Fruit fly (Drosophila melanogaster) whole organism, larva: ENCODE results near the gene r-l.

Experiments used
- noc ChIP-seq: fragments of 200-800 bp; sonication (Bioruptor generic); optimal IDR thresholded peaks from 3 replicates; lab custom pipeline; 2019; ENCODE audit warnings: missing biosample characterization, mild to moderate bottlenecking, missing genetic modification characterization, moderate library complexity

Gene r-l

dm6 chr3R:21065010-21065695 lies 8.0 kb downstream of the r-l start, which contains the start of gene AnxB9:
TSS of gene AnxB9 (plus strand) at chr3R:21065241.
- TF ChIP-seq noc (tag; lab: Kevin White, UChicago) = peak; percentile 60

DNA sequence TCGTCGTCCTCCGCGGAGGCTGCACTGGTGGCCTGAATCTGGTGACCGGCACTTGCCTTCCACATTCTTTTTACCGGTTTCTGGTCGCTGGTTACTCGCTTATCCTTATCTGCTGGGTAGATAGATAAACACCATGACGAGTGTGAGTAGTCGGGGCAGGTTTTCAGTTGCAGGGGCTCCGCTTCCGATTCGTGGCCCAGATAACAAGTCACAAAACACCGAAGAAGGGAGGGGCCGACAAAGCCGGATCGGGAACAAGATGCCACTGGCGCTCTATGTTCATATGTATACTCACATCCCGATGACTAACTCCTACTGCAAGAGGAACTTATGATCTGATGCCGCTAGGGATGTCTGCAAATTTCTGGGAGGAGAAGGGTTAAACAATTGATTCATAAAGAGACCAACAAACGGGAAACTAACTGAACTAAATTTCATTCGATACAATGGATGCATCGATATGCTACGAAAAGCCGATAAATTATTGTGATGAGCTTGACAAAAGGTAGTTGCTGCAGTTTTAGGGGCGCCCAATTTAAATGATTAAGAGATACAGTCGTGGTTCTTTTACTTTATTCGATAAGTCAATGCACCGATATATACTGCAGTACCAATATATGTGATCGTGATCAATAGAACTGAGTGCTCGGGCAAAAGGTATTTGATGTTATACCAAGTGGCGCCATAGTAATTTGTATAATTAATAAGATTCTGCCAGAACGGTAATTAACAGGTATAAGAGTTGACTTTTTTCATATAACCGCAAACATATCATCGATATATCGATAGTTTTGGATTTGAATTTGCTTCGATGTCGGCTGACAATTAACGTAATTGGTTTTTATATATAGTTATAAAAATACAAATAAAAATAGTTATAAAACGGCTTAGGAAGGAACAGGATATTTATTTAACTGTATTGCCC lies 8.9 kb downstream of the r-l start, which contains the start of gene Cortactin:
Cortactin (minus strand) TSS at position 472 of the 925 bp plus-strand sequence.
- peak; percentile 9 for TF ChIP-seq noc (tag; lab: Kevin White, UChicago)

- TF ChIP-seq noc (tag; lab: Kevin White, UChicago) = no peak
These were observed 9.7 kb downstream of the r-l start for dm6 chr3R:21063433-21063832.

DNA sequence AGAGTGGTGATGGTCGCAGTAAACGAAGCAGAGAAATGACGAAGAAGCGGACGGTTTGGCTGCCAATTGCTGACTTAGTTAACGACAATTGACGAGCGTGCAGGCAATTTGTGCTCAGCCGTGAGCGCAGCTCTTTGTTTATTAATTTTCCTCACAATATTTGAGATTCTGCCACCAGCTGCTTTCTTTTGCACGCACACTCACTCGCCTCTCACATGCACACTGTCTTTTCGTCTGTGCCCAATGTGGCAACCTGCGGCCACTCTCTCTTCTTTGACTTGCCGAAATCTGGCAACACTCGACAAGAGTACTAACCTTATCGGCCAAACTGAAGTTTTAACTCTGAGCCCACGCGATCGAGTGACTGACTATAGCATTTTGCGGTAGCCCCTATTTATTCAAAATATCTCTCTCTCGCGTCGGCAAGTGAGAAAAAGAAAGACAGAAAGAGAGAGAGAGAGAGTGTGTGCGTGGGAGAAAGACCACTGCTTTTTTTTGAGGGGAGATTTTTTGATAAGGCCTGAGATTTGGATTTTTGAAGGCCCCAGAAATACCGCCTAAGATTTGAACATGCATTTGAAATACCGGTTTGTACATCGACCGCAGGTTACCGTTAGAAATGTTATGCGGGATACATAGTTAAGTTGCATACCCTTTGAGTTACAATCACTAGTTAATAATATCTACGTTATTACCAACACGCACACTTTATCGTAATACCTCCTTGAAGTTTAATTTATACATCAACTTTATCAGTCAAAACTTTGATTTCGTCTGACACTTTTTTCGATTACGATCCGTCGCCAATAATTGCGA lies 12.5 kb downstream of the r-l start, which contains the start of gene Mvl:
Mvl (minus strand) TSS at position 371 of the 816 bp plus-strand sequence.
- TF ChIP-seq noc (tag; lab: Kevin White, UChicago) = peak; percentile 21

dm6 chr3R:21059486-21060356 lies 13.4 kb downstream of the r-l start:
- TF ChIP-seq noc (tag; lab: Kevin White, UChicago) = no peak

DNA sequence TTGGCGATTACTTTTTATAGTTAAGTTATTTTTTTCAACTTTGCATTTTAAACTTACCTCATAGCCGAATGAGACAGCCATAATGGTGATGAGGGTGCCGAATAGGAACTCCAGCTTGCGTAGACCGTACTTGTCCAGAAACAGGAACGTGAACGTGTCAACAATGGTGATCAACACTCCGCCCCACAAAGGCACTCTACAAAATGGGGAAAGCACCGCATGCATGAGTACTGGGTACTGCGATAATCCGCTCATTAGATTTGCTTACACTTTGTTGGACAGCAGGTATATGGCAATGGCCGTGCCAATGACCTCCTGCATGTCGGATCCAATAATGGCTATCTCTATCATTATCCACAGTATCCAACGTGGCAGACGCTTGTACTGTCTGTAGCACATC lies 15.6 kb downstream of the r-l start:
- no peak for TF ChIP-seq noc (tag; lab: Kevin White, UChicago)

- no peak for TF ChIP-seq noc (tag; lab: Kevin White, UChicago)
These were observed 22.2 kb downstream of the r-l start, which contains the start of gene Jhbp15 for dm6 chr3R:21050875-21051274. TSS of gene Jhbp15 (minus strand) at chr3R:21050975.

DNA sequence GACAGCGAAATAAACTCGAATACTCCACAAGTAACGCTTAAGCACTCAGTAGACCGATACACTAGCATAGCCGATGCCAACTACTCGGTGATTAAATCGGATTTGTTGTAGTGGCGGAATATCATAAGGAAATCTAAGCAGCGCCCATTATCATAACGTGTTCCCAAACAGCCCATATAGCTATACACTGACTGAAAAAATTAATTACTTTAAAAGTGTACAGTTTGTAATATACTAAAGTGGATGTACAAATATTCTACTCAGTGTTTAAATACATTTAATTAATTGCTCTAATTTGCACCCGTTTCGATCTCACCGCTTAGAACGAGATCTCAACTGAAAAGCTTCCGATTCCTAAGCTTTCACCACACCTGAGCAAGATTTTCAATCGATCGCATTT lies 24.4 kb downstream of the r-l start, which contains the start of gene CG7079:
CG7079 (minus strand) TSS at position 101 of the 400 bp plus-strand sequence.
- no peak for TF ChIP-seq noc (tag; lab: Kevin White, UChicago)

DNA sequence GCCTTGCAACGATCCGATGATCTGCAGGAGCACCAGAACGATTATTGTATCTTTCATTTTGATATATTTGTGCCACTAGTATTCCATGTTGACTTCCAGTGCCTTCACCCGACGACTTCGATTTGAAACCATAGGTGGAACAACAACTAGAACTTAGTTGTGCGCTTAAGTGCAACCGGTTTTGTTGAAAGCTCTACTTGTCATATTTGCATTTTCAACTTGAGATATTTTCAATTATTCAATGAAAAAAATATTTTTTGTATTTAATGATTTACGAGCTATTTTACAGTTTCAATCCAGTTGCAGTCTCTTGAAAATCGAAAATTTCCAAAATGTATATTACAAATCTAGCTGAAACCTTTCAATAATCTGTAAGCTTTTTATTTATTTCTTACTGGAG lies 26.2 kb downstream of the r-l start, which contains the start of gene CG31207:
CG31207 (minus strand) TSS at position 101 of the 400 bp plus-strand sequence.
- no peak for TF ChIP-seq noc (tag; lab: Kevin White, UChicago)

DNA sequence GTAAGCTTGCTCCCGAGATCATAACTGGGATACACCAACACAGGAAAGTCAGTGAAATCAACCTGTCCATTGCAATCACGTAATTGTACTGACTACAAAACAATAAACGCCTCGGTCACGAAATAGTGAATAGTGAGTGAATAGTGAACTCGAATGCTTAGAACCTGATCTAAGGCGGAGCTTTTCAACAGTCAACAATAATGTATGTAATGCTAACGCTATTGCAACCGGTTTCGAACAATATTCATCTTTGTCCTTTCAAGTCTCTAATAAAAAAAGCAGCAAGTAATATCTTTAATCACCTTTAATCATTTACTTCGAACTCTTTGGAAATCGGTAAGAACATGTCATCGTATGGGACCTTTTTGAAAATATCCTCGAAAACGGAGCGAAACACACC lies 27.4 kb downstream of the r-l start, which contains the start of gene CG31189:
CG31189 (minus strand) TSS at position 101 of the 400 bp plus-strand sequence.
- TF ChIP-seq noc (tag; lab: Kevin White, UChicago) = no peak

DNA sequence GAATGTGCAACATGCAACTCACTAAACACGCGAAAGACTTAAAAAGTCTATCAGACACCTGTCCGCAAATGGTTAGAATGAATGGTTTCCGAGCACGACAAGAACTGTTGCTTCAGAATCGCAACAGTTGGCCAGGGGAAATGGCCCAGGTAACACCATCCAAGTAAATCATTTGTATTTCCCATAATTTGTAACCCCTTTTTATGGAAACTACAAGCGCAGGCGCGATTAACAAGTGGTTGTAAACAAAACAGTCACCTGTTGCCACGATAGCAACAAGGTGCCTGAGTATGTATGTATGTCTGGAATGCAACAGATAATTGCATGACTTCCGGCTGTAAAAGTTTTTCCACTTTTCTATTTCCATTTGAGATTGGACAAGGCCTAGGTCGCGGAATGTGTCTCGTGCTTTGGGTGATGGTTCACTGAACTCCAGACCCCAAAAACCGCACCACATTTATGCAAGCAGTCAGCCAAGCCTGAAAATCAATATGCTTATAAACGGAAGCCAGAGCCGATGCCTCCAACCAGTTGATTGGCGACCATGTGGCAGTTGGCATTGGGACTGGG lies 29.5 kb downstream of the r-l start, which contains the start of gene CG12278:
CG12278 (plus strand) TSS at position 520 of the 570 bp plus-strand sequence.
- no peak for TF ChIP-seq noc (tag; lab: Kevin White, UChicago)

- no peak for TF ChIP-seq noc (tag; lab: Kevin White, UChicago)
These were observed 30.7 kb downstream of the r-l start, which contains the start of gene Dhc93AB for dm6 chr3R:21042399-21042798. TSS of gene Dhc93AB (minus strand) at chr3R:21042499.

dm6 chr3R:21025508-21025907 lies 47.6 kb downstream of the r-l start:
- no peak for TF ChIP-seq noc (tag; lab: Kevin White, UChicago)
